Worm (Caenorhabditis elegans) whole organism, young adult: ENCODE data around the gene prx-2.

Source experiments
- C17E4.6 ChIP-seq: fragments of 200-800 bp; sonication (Bioruptor generic); IDR thresholded peaks from 2 replicates; pipeline ENCODE4 v1.3.6; 2022; ENCODE audit warnings: missing genetic modification reagents, missing genetic modification characterization, missing compliant biosample characterization
- F23B12.7 ChIP-seq: sonication (generic microtip); optimal IDR thresholded peaks from 2 replicates; lab custom pipeline; 2017; ENCODE audit warnings: missing genetic modification characterization, mild to moderate bottlenecking, missing compliant biosample characterization, antibody characterized with exemption, moderate library complexity; ENCODE audit not compliant: insufficient read depth
- F49E8.2 ChIP-seq: sonication (generic microtip); optimal IDR thresholded peaks from 3 replicates; lab custom pipeline; 2017; ENCODE audit warnings: missing genetic modification characterization, mild to moderate bottlenecking, missing compliant biosample characterization, antibody characterized with exemption, moderate library complexity; ENCODE audit not compliant: insufficient read depth
- F57A8.1 ChIP-seq: fragments of 200-800 bp; sonication (Bioruptor generic); optimal IDR thresholded peaks from 2 replicates; lab custom pipeline; 2018; ENCODE audit warnings: mild to moderate bottlenecking, missing genetic modification characterization, moderate library complexity, missing compliant biosample characterization
- K11D2.4 ChIP-seq: fragments of 200-800 bp; sonication (Bioruptor generic); IDR thresholded peaks from 2 replicates; pipeline ENCODE4 v1.3.6; 2022; ENCODE audit warnings: missing genetic modification reagents, missing genetic modification characterization, missing compliant biosample characterization
- K12H6.12 ChIP-seq: fragments of 200-800 bp; sonication (Bioruptor generic); optimal IDR thresholded peaks from 2 replicates; lab custom pipeline; 2018; ENCODE audit warnings: mild to moderate bottlenecking, missing genetic modification characterization, missing compliant biosample characterization
- T07F8.4 ChIP-seq: sonication (generic microtip); optimal IDR thresholded peaks from 2 replicates; lab custom pipeline; 2016; ENCODE audit warnings: mild to moderate bottlenecking, missing genetic modification characterization, moderate library complexity, missing compliant biosample characterization
- T26A5.8 ChIP-seq: sonication (generic microtip); optimal IDR thresholded peaks from 2 replicates; lab custom pipeline; 2016; ENCODE audit warnings: missing genetic modification characterization, missing compliant biosample characterization
- akir-1 ChIP-seq: fragments of 200-800 bp; sonication (Bioruptor generic); optimal IDR thresholded peaks from 2 replicates; lab custom pipeline; 2018; ENCODE audit warnings: mild to moderate bottlenecking, missing genetic modification characterization, moderate library complexity, missing compliant biosample characterization
- ama-1 ChIP-seq, 3 experiments: fragments of 150-350 bp in 1 of 3; sonication (generic microtip) in 2 of 3; optimal IDR thresholded peaks; 2 replicates each; lab custom pipeline; 2014 to 2018; ENCODE audit warnings: missing biosample characterization in 2 of 3, missing genetic modification characterization in 2 of 3, missing genetic modification reagents in 2 of 3
- athp-1 ChIP-seq: sonication (generic microtip); optimal IDR thresholded peaks from 2 replicates; lab custom pipeline; 2017; ENCODE audit warnings: mild to moderate bottlenecking, missing genetic modification characterization, missing compliant biosample characterization
- attf-6 ChIP-seq: fragments of 200-800 bp; sonication (Bioruptor generic); IDR thresholded peaks from 2 replicates; pipeline ENCODE4 v1.3.6; 2022; ENCODE audit warnings: missing genetic modification reagents, missing genetic modification characterization, missing compliant biosample characterization
- bed-1 ChIP-seq: fragments of 200-800 bp; sonication (Bioruptor generic); IDR thresholded peaks from 2 replicates; pipeline ENCODE4 v1.3.6; 2022; ENCODE audit warnings: missing genetic modification reagents, missing genetic modification characterization, missing compliant biosample characterization
- cebp-1 ChIP-seq, 2 experiments: fragments of 200-800 bp in 1 of 2; sonication (Bioruptor generic) in 1 of 2; sonication (generic microtip) in 1 of 2; IDR thresholded peaks in 1 of 2; optimal IDR thresholded peaks in 1 of 2; 2 replicates each; pipeline versions ENCODE4 v1.3.6 to Lab custom; 2017 to 2022; ENCODE audit warnings: missing compliant biosample characterization in 2 of 2, missing genetic modification characterization in 2 of 2, mild to moderate bottlenecking in 1 of 2, missing genetic modification reagents in 1 of 2, moderate library complexity in 1 of 2
- ceh-27 ChIP-seq: fragments of 200-800 bp; sonication (Bioruptor generic); optimal IDR thresholded peaks from 2 replicates; lab custom pipeline; 2018; ENCODE audit warnings: mild to moderate bottlenecking, missing genetic modification characterization, moderate library complexity, missing compliant biosample characterization
- ceh-58 ChIP-seq: fragments of 200-800 bp; sonication (Bioruptor generic); IDR thresholded peaks from 2 replicates; pipeline ENCODE4 v1.3.6; 2022; ENCODE audit warnings: missing genetic modification characterization, missing compliant biosample characterization
- chd-7 ChIP-seq: sonication (generic microtip); optimal IDR thresholded peaks from 2 replicates; lab custom pipeline; 2016; ENCODE audit warnings: mild to moderate bottlenecking, missing genetic modification characterization, moderate library complexity, missing compliant biosample characterization
- die-1 ChIP-seq: sonication (generic microtip); optimal IDR thresholded peaks from 2 replicates; lab custom pipeline; 2016; ENCODE audit warnings: missing genotype, mild to moderate bottlenecking, missing genetic modification characterization, missing compliant biosample characterization
- dpl-1 ChIP-seq: fragments of 150-350 bp; optimal IDR thresholded peaks from 2 replicates; lab custom pipeline; 2014; ENCODE audit warnings: missing biosample characterization, missing genetic modification reagents, missing genetic modification characterization
- egl-44 ChIP-seq: fragments of 200-800 bp; sonication (Bioruptor generic); IDR thresholded peaks from 2 replicates; pipeline ENCODE4 v1.3.6; 2022; ENCODE audit warnings: missing genetic modification reagents, missing genetic modification characterization, missing compliant biosample characterization
- ets-4 ChIP-seq: fragments of 200-800 bp; sonication (Bioruptor generic); optimal IDR thresholded peaks from 2 replicates; lab custom pipeline; 2018; ENCODE audit warnings: mild to moderate bottlenecking, missing genetic modification characterization, missing compliant biosample characterization
- gei-17 ChIP-seq: fragments of 200-800 bp; sonication (Bioruptor generic); optimal IDR thresholded peaks from 2 replicates; lab custom pipeline; 2018; ENCODE audit warnings: mild to moderate bottlenecking, missing genetic modification characterization, missing compliant biosample characterization
- hmg-1.2 ChIP-seq: fragments of 200-800 bp; sonication (Bioruptor generic); IDR thresholded peaks from 2 replicates; pipeline ENCODE4 v1.3.6; 2022; ENCODE audit warnings: missing genetic modification reagents, missing genetic modification characterization, missing compliant biosample characterization
- hrde-1 ChIP-seq: sonication (generic microtip); optimal IDR thresholded peaks from 2 replicates; lab custom pipeline; 2016; ENCODE audit warnings: missing genetic modification characterization, mild to moderate bottlenecking, missing compliant biosample characterization, moderate library complexity, missing genotype, missing genetic modification reagents, borderline replicate concordance
- lin-54 ChIP-seq: fragments of 200-800 bp; sonication (Bioruptor generic); optimal IDR thresholded peaks from 2 replicates; lab custom pipeline; 2018; ENCODE audit warnings: mild to moderate bottlenecking, missing genetic modification characterization, missing compliant biosample characterization
- lsl-1 ChIP-seq: fragments of 200-800 bp; sonication (Bioruptor generic); optimal IDR thresholded peaks from 2 replicates; lab custom pipeline; 2018; ENCODE audit warnings: mild to moderate bottlenecking, missing genetic modification characterization, moderate library complexity, missing compliant biosample characterization
- lsy-27 ChIP-seq: sonication (generic microtip); optimal IDR thresholded peaks from 2 replicates; lab custom pipeline; 2017; ENCODE audit warnings: missing genetic modification characterization, mild to moderate bottlenecking, missing compliant biosample characterization, antibody characterized with exemption, missing genotype, borderline replicate concordance; ENCODE audit not compliant: insufficient read depth
- madf-8 ChIP-seq: fragments of 200-800 bp; sonication (Bioruptor generic); conservative IDR thresholded peaks from 2 replicates; pipeline ENCODE4 v1.3.6; 2022; ENCODE audit warnings: missing genetic modification reagents, missing genetic modification characterization, missing compliant biosample characterization
- mcd-1 ChIP-seq: fragments of 200-800 bp; sonication (Bioruptor generic); IDR thresholded peaks from 2 replicates; pipeline ENCODE4 v1.3.6; 2022; ENCODE audit warnings: missing genetic modification reagents, missing genetic modification characterization, missing compliant biosample characterization
- mes-4 ChIP-seq: sonication (generic microtip); optimal IDR thresholded peaks from 2 replicates; lab custom pipeline; 2016; ENCODE audit warnings: missing genotype, missing genetic modification characterization, missing compliant biosample characterization
- nfya-2 ChIP-seq: fragments of 200-800 bp; sonication (Bioruptor generic); IDR thresholded peaks from 2 replicates; pipeline ENCODE4 v1.3.6; 2022; ENCODE audit warnings: missing genetic modification reagents, missing genetic modification characterization, missing compliant biosample characterization
- nhr-179 ChIP-seq: sonication (generic microtip); optimal IDR thresholded peaks from 2 replicates; lab custom pipeline; 2016; ENCODE audit warnings: mild to moderate bottlenecking, missing genetic modification characterization, missing compliant biosample characterization
- nhr-80 ChIP-seq: sonication (generic microtip); optimal IDR thresholded peaks from 2 replicates; lab custom pipeline; 2016; ENCODE audit warnings: missing genetic modification characterization, missing compliant biosample characterization
- nhr-90 ChIP-seq: sonication (generic microtip); optimal IDR thresholded peaks from 2 replicates; lab custom pipeline; 2016; ENCODE audit warnings: missing genotype, mild to moderate bottlenecking, missing genetic modification characterization, missing compliant biosample characterization
- rcor-1 ChIP-seq: fragments of 200-800 bp; sonication (Bioruptor generic); IDR thresholded peaks from 2 replicates; pipeline ENCODE4 v1.3.6; 2022; ENCODE audit warnings: missing genetic modification reagents, missing genetic modification characterization, missing compliant biosample characterization
- repo-1 ChIP-seq: sonication (generic microtip); optimal IDR thresholded peaks from 2 replicates; lab custom pipeline; 2017; ENCODE audit warnings: mild to moderate bottlenecking, missing genetic modification characterization, missing compliant biosample characterization
- rpc-1 ChIP-seq, 2 experiments: fragments of 150-350 bp in 1 of 2; sonication (generic microtip) in 1 of 2; optimal IDR thresholded peaks; 2 replicates each; lab custom pipeline; 2014 to 2018; ENCODE audit warnings: missing biosample characterization in 1 of 2, missing genetic modification characterization in 1 of 2, missing genetic modification reagents in 1 of 2, missing genotype in 1 of 2
- sdz-38 ChIP-seq: sonication (generic microtip); optimal IDR thresholded peaks from 2 replicates; lab custom pipeline; 2016; ENCODE audit warnings: missing genotype, missing genetic modification characterization, missing compliant biosample characterization
- snpc-4 ChIP-seq, 5 experiments: fragments of 150-350 bp in 1 of 5; sonication (generic microtip) in 4 of 5; optimal IDR thresholded peaks; 2 replicates each; lab custom pipeline; 2014 to 2018; ENCODE audit warnings: missing genetic modification characterization in 5 of 5, missing biosample characterization in 3 of 5, antibody characterized with exemption in 2 of 5, mild to moderate bottlenecking in 2 of 5, missing compliant biosample characterization in 2 of 5, missing genotype in 2 of 5, moderate library complexity in 2 of 5, missing genetic modification reagents in 1 of 5
- sptf-2 ChIP-seq: fragments of 200-800 bp; sonication (Bioruptor generic); optimal IDR thresholded peaks from 2 replicates; lab custom pipeline; 2018; ENCODE audit warnings: mild to moderate bottlenecking, missing genetic modification characterization, missing compliant biosample characterization
- tbp1 ChIP-seq: fragments of 200-800 bp; sonication (Bioruptor generic); optimal IDR thresholded peaks from 2 replicates; lab custom pipeline; 2018; ENCODE audit warnings: mild to moderate bottlenecking, missing genetic modification characterization, missing compliant biosample characterization
- unc-62 ChIP-seq: fragments of 150-350 bp; optimal IDR thresholded peaks from 2 replicates; lab custom pipeline; 2014; ENCODE audit warnings: missing biosample characterization, missing genetic modification reagents, missing genetic modification characterization
- zim-3 ChIP-seq: sonication (generic microtip); optimal IDR thresholded peaks from 2 replicates; lab custom pipeline; 2017; ENCODE audit warnings: mild to moderate bottlenecking, missing genetic modification characterization, moderate library complexity, missing compliant biosample characterization
- ztf-22 ChIP-seq: fragments of 200-800 bp; sonication (Bioruptor generic); optimal IDR thresholded peaks from 2 replicates; lab custom pipeline; 2018; ENCODE audit warnings: mild to moderate bottlenecking, missing genetic modification characterization, moderate library complexity, missing compliant biosample characterization
- ztf-25 ChIP-seq: fragments of 200-800 bp; sonication (Bioruptor generic); IDR thresholded peaks from 2 replicates; pipeline ENCODE4 v1.3.6; 2022; ENCODE audit warnings: missing genetic modification reagents, missing genetic modification characterization, missing compliant biosample characterization

The prx-2 gene

DNA sequence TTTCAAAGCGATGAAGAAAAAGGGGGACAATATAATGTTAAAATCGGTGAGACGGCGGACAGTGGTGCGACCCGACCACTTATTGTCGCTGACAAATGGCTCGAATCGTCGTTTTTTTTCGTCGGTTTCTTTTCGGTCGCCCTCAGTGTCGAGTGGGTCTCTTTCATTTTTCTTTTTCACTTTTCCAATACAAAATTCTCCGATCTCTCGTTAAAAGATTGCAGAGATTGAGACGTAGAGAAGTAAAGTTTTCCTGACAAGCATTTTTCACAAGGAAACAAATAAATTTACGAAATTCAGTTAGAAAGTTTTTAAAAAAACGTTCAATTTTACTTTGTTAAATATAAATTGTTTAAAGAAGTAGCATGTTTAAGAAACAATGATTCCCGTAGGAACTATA lies 47.6 kb downstream of the prx-2 start:
- TF ChIP-seq madf-8 = no peak
- no peak for TF ChIP-seq F57A8.1
- TF ChIP-seq akir-1 (GFP tag; lab: Kevin White, UChicago) = no peak
- no peak for TF ChIP-seq T07F8.4 (tag; lab: Kevin White, UChicago)
- TF ChIP-seq F23B12.7 (tag; lab: Kevin White, UChicago) = no peak
- no peak for TF ChIP-seq nhr-179 (tag; lab: Kevin White, UChicago)
- TF ChIP-seq nhr-80 (tag; lab: Kevin White, UChicago) = peak; percentile 12
- TF ChIP-seq hmg-1.2 = no peak
- TF ChIP-seq lsy-27 = no peak
- no peak for TF ChIP-seq cebp-1 (GFP tag; IDR thresholded peaks at IDR 0.05; lab: Robert Waterston, UW)
- TF ChIP-seq cebp-1 (tag; optimal IDR thresholded peaks at IDR 0.05; lab: Kevin White, UChicago) = peak; percentile 22
- TF ChIP-seq athp-1 (tag; lab: Kevin White, UChicago) = no peak
- no peak for TF ChIP-seq zim-3
- no peak for TF ChIP-seq snpc-4 (GFP tag; optimal IDR thresholded peaks at IDR 0.05; lab: Kevin White, UChicago)
- peak in 1 of 4 experiments; percentile 25 for TF ChIP-seq snpc-4 (tag; optimal IDR thresholded peaks at IDR 0.05; lab: Kevin White, UChicago)
- no peak for TF ChIP-seq gei-17 (GFP tag; lab: Kevin White, UChicago)
- TF ChIP-seq ztf-25 (GFP tag; lab: Robert Waterston, UW) = no peak
- TF ChIP-seq attf-6 = no peak

DNA sequence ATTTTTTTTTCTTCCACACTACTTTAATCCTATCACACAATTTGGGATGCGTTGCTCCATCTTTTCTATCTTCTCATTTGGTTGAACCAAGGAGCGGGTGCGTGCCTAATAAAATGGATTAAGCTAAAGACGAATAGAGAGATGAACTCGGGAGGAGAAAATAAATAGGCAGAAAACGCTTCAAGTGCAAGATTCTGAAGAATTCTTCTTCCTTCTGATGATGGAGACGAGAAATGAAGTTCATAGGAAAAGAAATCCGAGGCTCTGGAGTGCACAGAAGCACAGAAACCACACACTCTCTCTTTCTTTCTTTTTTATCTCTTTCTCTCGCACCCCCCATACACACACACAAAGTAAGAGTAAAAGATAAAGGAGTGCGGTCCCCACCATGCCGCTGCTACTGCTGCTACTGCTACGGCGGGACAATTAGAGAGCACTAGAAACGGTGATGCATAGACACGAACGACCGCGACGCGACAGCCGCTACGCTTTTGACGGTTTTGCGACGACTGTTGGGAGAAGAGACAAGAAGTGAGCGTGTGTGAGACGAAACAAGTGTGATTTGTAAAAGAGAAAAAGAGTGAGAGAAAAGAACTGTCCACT lies 48.2 kb downstream of the prx-2 start:
- TF ChIP-seq ets-4 (GFP tag; lab: Kevin White, UChicago) (peak; percentile 89), T26A5.8 (tag; lab: Kevin White, UChicago) (no peak), hrde-1 (tag; lab: Kevin White, UChicago) (no peak), unc-62 (GFP tag; lab: Kevin White, UChicago) (no peak), lin-54 (GFP tag; lab: Kevin White, UChicago) (peak; percentile 34), sptf-2 (GFP tag; lab: Kevin White, UChicago) (no peak), F49E8.2 (tag; lab: Kevin White, UChicago) (no peak), rpc-1 (optimal IDR thresholded peaks at IDR 0.05; lab: Kevin White, UChicago) (no peak), rpc-1 (tag; optimal IDR thresholded peaks at IDR 0.05; lab: Kevin White, UChicago) (no peak), sdz-38 (no peak), K11D2.4 (no peak), mes-4 (tag; lab: Kevin White, UChicago) (no peak), ama-1 (optimal IDR thresholded peaks at IDR 0.05; lab: Kevin White, UChicago) (no peak), ama-1 (GFP tag; optimal IDR thresholded peaks at IDR 0.05; lab: Kevin White, UChicago) (no peak), mcd-1 (GFP tag; lab: Robert Waterston, UW) (peak; percentile 66), ceh-27 (GFP tag; lab: Kevin White, UChicago) (peak; percentile 32), egl-44 (GFP tag; lab: Robert Waterston, UW) (0 out of 2 replicates have a peak, but pooled peaks have one; percentile 21), lsl-1 (no peak), dpl-1 (GFP tag; lab: Kevin White, UChicago) (no peak), nhr-90 (tag; lab: Kevin White, UChicago) (peak; percentile 69), die-1 (no peak), lsy-27 (no peak), ceh-58 (no peak), chd-7 (tag; lab: Kevin White, UChicago) (peak; percentile 62), ztf-22 (peak; percentile 79), K12H6.12 (peak; percentile 66), nfya-2 (GFP tag; lab: Robert Waterston, UW) (no peak), bed-1 (GFP tag; lab: Robert Waterston, UW) (no peak), rcor-1 (GFP tag; lab: Robert Waterston, UW) (0 out of 2 replicates have a peak, but pooled peaks have one; percentile 23), F57A8.1 (no peak), repo-1 (peak; percentile 28), nhr-179 (tag; lab: Kevin White, UChicago) (no peak), tbp1 (GFP tag; lab: Kevin White, UChicago) (peak; percentile 50), C17E4.6 (GFP tag; lab: Robert Waterston, UW) (no peak)
